Fruit fly (Drosophila melanogaster) whole organism, embryonic: Measurements from ENCODE around the gene Atf3.
A peak's percentile ranks its signal among the peaks of the same experiment; 100 is the strongest.

Experiments used
- Antp ChIP-seq: fragments of 200-800 bp; sonication (Bioruptor generic); optimal IDR thresholded peaks from 3 replicates; lab custom pipeline; 2016; ENCODE audit warnings: missing biosample characterization, missing genetic modification characterization
- Bdp1 ChIP-seq: fragments of 200-800 bp; sonication (Bioruptor generic); optimal IDR thresholded peaks from 3 replicates; lab custom pipeline; 2016; ENCODE audit warnings: missing biosample characterization, missing genetic modification characterization
- CG10462 ChIP-seq: fragments of 200-800 bp; sonication (Bioruptor generic); optimal IDR thresholded peaks from 2 replicates; lab custom pipeline; 2016; ENCODE audit warnings: missing biosample characterization, missing genetic modification characterization
- CG11085 ChIP-seq: fragments of 200-800 bp; sonication (Bioruptor generic); IDR thresholded peaks from 2 replicates; pipeline ENCODE4 v1.3.6; 2022; ENCODE audit warnings: missing biosample characterization, missing genetic modification characterization
- CG11560 ChIP-seq: fragments of 200-800 bp; sonication (Bioruptor generic); IDR thresholded peaks from 3 replicates; pipeline ENCODE4 v1.3.6; 2022; ENCODE audit warnings: missing biosample characterization, missing genetic modification characterization
- CG12104 ChIP-seq: fragments of 200-800 bp; sonication (Bioruptor generic); optimal IDR thresholded peaks from 3 replicates; lab custom pipeline; 2016; ENCODE audit warnings: missing biosample characterization, missing genetic modification characterization
- CG1233 ChIP-seq: fragments of 200-800 bp; sonication (Bioruptor generic); optimal IDR thresholded peaks from 4 replicates; lab custom pipeline; 2018; ENCODE audit warnings: missing biosample characterization, mild to moderate bottlenecking, missing genetic modification characterization
- CG13123 ChIP-seq: fragments of 200-800 bp; sonication (Bioruptor generic); optimal IDR thresholded peaks from 2 replicates; lab custom pipeline; 2016; ENCODE audit warnings: missing biosample characterization, missing genetic modification characterization
- CG14050 ChIP-seq: fragments of 200-800 bp; sonication (Bioruptor generic); IDR thresholded peaks from 3 replicates; pipeline ENCODE4 v1.3.6; 2022; ENCODE audit warnings: missing biosample characterization, missing genetic modification characterization
- CG15479 ChIP-seq: fragments of 200-800 bp; sonication (Bioruptor generic); optimal IDR thresholded peaks from 3 replicates; lab custom pipeline; 2019; ENCODE audit warnings: missing biosample characterization, mild to moderate bottlenecking, missing genetic modification characterization, moderate library complexity
- CG17385 ChIP-seq: fragments of 200-800 bp; sonication (Bioruptor generic); optimal IDR thresholded peaks from 3 replicates; lab custom pipeline; 2018; ENCODE audit warnings: missing biosample characterization, mild to moderate bottlenecking, missing genetic modification characterization
- CG1792 ChIP-seq: fragments of 200-800 bp; sonication (Bioruptor generic); optimal IDR thresholded peaks from 2 replicates; lab custom pipeline; 2016; ENCODE audit warnings: missing biosample characterization, missing genetic modification characterization
- CG18011 ChIP-seq: fragments of 200-800 bp; sonication (Bioruptor generic); optimal IDR thresholded peaks from 2 replicates; lab custom pipeline; 2017; ENCODE audit warnings: missing biosample characterization, missing genetic modification characterization, mild to moderate bottlenecking, moderate library complexity, missing genotype
- CG18619 ChIP-seq: fragments of 200-800 bp; sonication (Bioruptor generic); optimal IDR thresholded peaks from 3 replicates; lab custom pipeline; 2017; ENCODE audit warnings: missing biosample characterization, mild to moderate bottlenecking, missing genetic modification characterization
- CG2116 ChIP-seq: fragments of 200-800 bp; sonication (Bioruptor generic); optimal IDR thresholded peaks from 3 replicates; lab custom pipeline; 2018; ENCODE audit warnings: missing biosample characterization, mild to moderate bottlenecking, missing genetic modification characterization
- CG2889 ChIP-seq: fragments of 200-800 bp; sonication (Bioruptor generic); IDR thresholded peaks from 3 replicates; pipeline ENCODE4 v1.3.6; 2022; ENCODE audit warnings: missing biosample characterization, missing genetic modification characterization
- CG3995 ChIP-seq: fragments of 200-800 bp; sonication (Bioruptor generic); optimal IDR thresholded peaks from 3 replicates; lab custom pipeline; 2016; ENCODE audit warnings: missing biosample characterization, missing genetic modification characterization
- CG5180 ChIP-seq: fragments of 200-800 bp; sonication (Bioruptor generic); optimal IDR thresholded peaks from 3 replicates; lab custom pipeline; 2017; ENCODE audit warnings: missing biosample characterization, missing genetic modification characterization, mild to moderate bottlenecking, moderate library complexity, missing genetic modification reagents
- CG6272 ChIP-seq: fragments of 200-800 bp; sonication (Bioruptor generic); IDR thresholded peaks from 2 replicates; pipeline ENCODE4 v1.3.6; 2022; ENCODE audit warnings: missing biosample characterization, missing genetic modification characterization
- CG6683 ChIP-seq: fragments of 200-800 bp; sonication (Bioruptor generic); optimal IDR thresholded peaks from 2 replicates; lab custom pipeline; 2017; ENCODE audit warnings: missing biosample characterization, mild to moderate bottlenecking, missing genetic modification characterization, missing genetic modification reagents
- CG6854 ChIP-seq: fragments of 200-800 bp; sonication (Bioruptor generic); optimal IDR thresholded peaks from 3 replicates; lab custom pipeline; 2017; ENCODE audit warnings: missing biosample characterization, mild to moderate bottlenecking, missing genetic modification characterization
- CG7745 ChIP-seq: fragments of 200-800 bp; sonication (Bioruptor generic); optimal IDR thresholded peaks from 2 replicates; lab custom pipeline; 2018; ENCODE audit warnings: missing biosample characterization, mild to moderate bottlenecking, missing genetic modification characterization, moderate library complexity
- CG7839 ChIP-seq: fragments of 200-800 bp; sonication (Bioruptor generic); optimal IDR thresholded peaks from 3 replicates; lab custom pipeline; 2018; ENCODE audit warnings: missing biosample characterization, mild to moderate bottlenecking, missing genetic modification characterization, moderate library complexity
- Doc2 ChIP-seq: fragments of 200-800 bp; sonication (Bioruptor generic); IDR thresholded peaks from 2 replicates; pipeline ENCODE4 v1.3.6; 2022; ENCODE audit warnings: missing biosample characterization, missing genetic modification characterization
- Dp ChIP-seq: fragments of 200-800 bp; sonication (Bioruptor generic); optimal IDR thresholded peaks from 2 replicates; lab custom pipeline; 2018; ENCODE audit warnings: missing biosample characterization, mild to moderate bottlenecking, missing genetic modification characterization, moderate library complexity
- Drgx ChIP-seq: fragments of 200-800 bp; sonication (Bioruptor generic); IDR thresholded peaks from 2 replicates; pipeline ENCODE4 v1.3.6; 2022; ENCODE audit warnings: missing biosample characterization, missing genetic modification characterization
- E2f2 ChIP-seq: fragments of 200-800 bp; sonication (Bioruptor generic); IDR thresholded peaks from 2 replicates; pipeline ENCODE4 v1.3.6; 2022; ENCODE audit warnings: missing biosample characterization, missing genetic modification characterization
- Fer1 ChIP-seq: fragments of 200-800 bp; sonication (Bioruptor generic); optimal IDR thresholded peaks from 2 replicates; lab custom pipeline; 2017; ENCODE audit warnings: missing biosample characterization, mild to moderate bottlenecking, missing genetic modification characterization
- H2.0 ChIP-seq: fragments of 200-800 bp; sonication (Bioruptor generic); IDR thresholded peaks from 2 replicates; pipeline ENCODE4 v1.3.6; 2022; ENCODE audit warnings: missing biosample characterization, missing genetic modification characterization
- Lim3 ChIP-seq: fragments of 200-800 bp; sonication (Bioruptor generic); IDR thresholded peaks from 2 replicates; pipeline ENCODE4 v1.3.6; 2022; ENCODE audit warnings: missing biosample characterization, missing genetic modification characterization
- Ssrp ChIP-seq: fragments of 200-800 bp; sonication (Bioruptor generic); optimal IDR thresholded peaks from 2 replicates; lab custom pipeline; 2018; ENCODE audit warnings: missing biosample characterization, mild to moderate bottlenecking, missing genetic modification characterization, moderate library complexity
- Stat92E ChIP-seq, 3 experiments: fragments of >200 bp in 2 of 3; fragments of 200-800 bp in 1 of 3; sonication (Bioruptor generic) in 1 of 3; optimal IDR thresholded peaks; 2 replicates each; lab custom pipeline; 2017 to 2019; ENCODE audit warnings: missing biosample characterization in 3 of 3, missing genetic modification characterization in 3 of 3, mild to moderate bottlenecking in 1 of 3, moderate library complexity in 1 of 3
- Trl ChIP-seq, 3 experiments: fragments of >200 bp in 2 of 3; fragments of 200-800 bp in 1 of 3; sonication (Bioruptor generic) in 1 of 3; optimal IDR thresholded peaks; 2 replicates in 1 of 3; 3 replicates in 2 of 3; lab custom pipeline; 2016 to 2017; ENCODE audit warnings: missing biosample characterization in 1 of 3, missing genetic modification characterization in 1 of 3
- Xbp1 ChIP-seq: fragments of 200-800 bp; sonication (Bioruptor generic); optimal IDR thresholded peaks from 3 replicates; lab custom pipeline; 2016; ENCODE audit warnings: missing biosample characterization, mild to moderate bottlenecking, missing genetic modification characterization
- ara ChIP-seq: fragments of 200-800 bp; sonication (Bioruptor generic); IDR thresholded peaks from 2 replicates; pipeline ENCODE4 v1.3.6; 2022; ENCODE audit warnings: missing biosample characterization, missing genetic modification characterization
- ato ChIP-seq: fragments of 200-800 bp; sonication (Bioruptor generic); IDR thresholded peaks from 2 replicates; pipeline ENCODE4 v1.3.6; 2022; ENCODE audit warnings: missing biosample characterization, missing genetic modification characterization; ENCODE audit not compliant: partially characterized antibody
- chm ChIP-seq: fragments of 200-800 bp; sonication (Bioruptor generic); IDR thresholded peaks from 2 replicates; pipeline ENCODE4 v1.3.6; 2022; ENCODE audit warnings: missing biosample characterization, missing genetic modification characterization
- crc ChIP-seq: fragments of 200-800 bp; sonication (Bioruptor generic); optimal IDR thresholded peaks from 2 replicates; lab custom pipeline; 2016; ENCODE audit warnings: missing biosample characterization, missing genetic modification characterization
- dan ChIP-seq: fragments of 200-800 bp; sonication (Bioruptor generic); IDR thresholded peaks from 2 replicates; pipeline ENCODE4 v1.3.6; 2022; ENCODE audit warnings: missing biosample characterization, missing genetic modification characterization
- dm ChIP-seq: fragments of 200-800 bp; sonication (Bioruptor generic); optimal IDR thresholded peaks from 3 replicates; lab custom pipeline; 2016; ENCODE audit warnings: missing biosample characterization, missing genetic modification characterization
- fd102C ChIP-seq: fragments of 200-800 bp; sonication (Bioruptor generic); optimal IDR thresholded peaks from 2 replicates; lab custom pipeline; 2018; ENCODE audit warnings: missing biosample characterization, mild to moderate bottlenecking, missing genetic modification characterization, moderate library complexity
- fd3F ChIP-seq: fragments of 200-800 bp; sonication (Bioruptor generic); optimal IDR thresholded peaks from 2 replicates; lab custom pipeline; 2018; ENCODE audit warnings: missing biosample characterization, mild to moderate bottlenecking, missing genetic modification characterization, moderate library complexity
- grn ChIP-seq: fragments of 200-800 bp; sonication (Bioruptor generic); optimal IDR thresholded peaks from 3 replicates; lab custom pipeline; 2017; ENCODE audit warnings: missing biosample characterization, missing genetic modification characterization
- jumu ChIP-seq: fragments of 200-800 bp; sonication (Bioruptor generic); optimal IDR thresholded peaks from 3 replicates; lab custom pipeline; 2016; ENCODE audit warnings: missing biosample characterization, missing genetic modification characterization
- pan ChIP-seq, 4 experiments: fragments of >200 bp in 3 of 4; fragments of 200-800 bp in 1 of 4; sonication (Bioruptor generic) in 1 of 4; optimal IDR thresholded peaks in 3 of 4; IDR thresholded peaks in 1 of 4; 2 replicates each; pipeline versions ENCODE4 v1.3.6 to Lab custom; 2017 to 2022; ENCODE audit warnings: missing biosample characterization in 2 of 4, missing genetic modification characterization in 2 of 4, mixed read lengths in 1 of 4
- peb ChIP-seq: fragments of 200-800 bp; sonication (Bioruptor generic); IDR thresholded peaks from 2 replicates; pipeline ENCODE4 v1.3.6; 2022; ENCODE audit warnings: missing biosample characterization, missing genetic modification characterization
- pzg ChIP-seq: fragments of 200-800 bp; sonication (Bioruptor generic); optimal IDR thresholded peaks from 3 replicates; lab custom pipeline; 2018; ENCODE audit warnings: missing biosample characterization, mild to moderate bottlenecking, missing genetic modification characterization, moderate library complexity
- slbo ChIP-seq: fragments of 200-800 bp; sonication (Bioruptor generic); IDR thresholded peaks from 2 replicates; pipeline ENCODE4 v1.3.6; 2022; ENCODE audit warnings: missing biosample characterization, missing genetic modification characterization
- ssp ChIP-seq: fragments of 200-800 bp; sonication (Bioruptor generic); IDR thresholded peaks from 2 replicates; pipeline ENCODE4 v1.3.6; 2022; ENCODE audit warnings: missing biosample characterization, missing genetic modification characterization
- tll ChIP-seq, 2 experiments: fragments of 200-800 bp in 1 of 2; fragments of >200 bp in 1 of 2; sonication (Bioruptor generic) in 1 of 2; optimal IDR thresholded peaks; 2 replicates each; lab custom pipeline; 2017 to 2019; ENCODE audit warnings: missing biosample characterization in 2 of 2, missing genetic modification characterization in 2 of 2, mild to moderate bottlenecking in 1 of 2, moderate library complexity in 1 of 2

Gene Atf3

dm6 chrX:1272848-1273247 is 2.2 kb downstream of the Atf3 start (continued):
- peak; percentile 34 for TF ChIP-seq jumu
- TF ChIP-seq CG13123 (GFP tag; lab: Kevin White, UChicago) = peak; percentile 2
- TF ChIP-seq Ssrp (tag; lab: Kevin White, UChicago) = peak; percentile 53
- TF ChIP-seq fd3F (GFP tag; lab: Kevin White, UChicago) = peak; percentile 14
- peak; percentile 48 for TF ChIP-seq Xbp1 (GFP tag; lab: Kevin White, UChicago)
- TF ChIP-seq CG7839 (tag; lab: Kevin White, UChicago) = peak; percentile 69
- peak; percentile 45 for TF ChIP-seq Fer1
- no peak for TF ChIP-seq CG3995
- TF ChIP-seq CG10462 (GFP tag; lab: Kevin White, UChicago) = peak; percentile 8
- TF ChIP-seq pzg (GFP tag; lab: Kevin White, UChicago) = no peak
- TF ChIP-seq ara (GFP tag; lab: Robert Waterston, UW) = peak; percentile 35; the same call in 1 of the 2 replicates
- no peak for TF ChIP-seq ato (GFP tag; lab: Robert Waterston, UW)
- TF ChIP-seq CG18011 (GFP tag; lab: Kevin White, UChicago) = no peak
- TF ChIP-seq slbo (GFP tag; lab: Robert Waterston, UW) = peak; percentile 75
- no peak; the same call in 1 of the 2 replicates for TF ChIP-seq H2.0 (GFP tag; lab: Robert Waterston, UW)
- no peak for TF ChIP-seq Drgx (GFP tag; lab: Robert Waterston, UW)
- TF ChIP-seq CG6683 (GFP tag; lab: Kevin White, UChicago) = no peak
- peak; percentile 60 for TF ChIP-seq CG17385
- no peak for TF ChIP-seq CG12104
- TF ChIP-seq dm (GFP tag; lab: Kevin White, UChicago) = no peak
- no peak for TF ChIP-seq pan (optimal IDR thresholded peaks at IDR 0.05; lab: Kevin White, UChicago)
- peak in 1 of 2 experiments; percentile 59 for TF ChIP-seq pan (GFP tag; optimal IDR thresholded peaks at IDR 0.05 in 1 of 2, IDR thresholded peaks at IDR 0.05 in 1 of 2)
- TF ChIP-seq CG6272 (GFP tag; lab: Robert Waterston, UW) = peak; percentile 39; the same call in 1 of the 2 replicates
- TF ChIP-seq CG2116 (GFP tag; lab: Kevin White, UChicago) = no peak
- TF ChIP-seq peb = peak; percentile 42; the same call in 1 of the 2 replicates
- no peak for TF ChIP-seq CG18619 (GFP tag; lab: Kevin White, UChicago)
- TF ChIP-seq Dp (GFP tag; lab: Kevin White, UChicago) = no peak
- TF ChIP-seq dan (GFP tag; lab: Robert Waterston, UW) = no peak
- TF ChIP-seq CG11085 = no peak
- TF ChIP-seq Bdp1 (GFP tag; lab: Kevin White, UChicago) = no peak
- peak; percentile 27 for TF ChIP-seq CG1233 (GFP tag; lab: Kevin White, UChicago)
- no peak for TF ChIP-seq grn (GFP tag; lab: Kevin White, UChicago)
- peak; percentile 17; the same call in 1 of the 2 replicates for TF ChIP-seq E2f2 (GFP tag; lab: Robert Waterston, UW)
- no peak for TF ChIP-seq CG2889 (GFP tag; lab: Robert Waterston, UW)
- TF ChIP-seq Lim3 (GFP tag; lab: Robert Waterston, UW) = no peak
- TF ChIP-seq Trl (optimal IDR thresholded peaks at IDR 0.05; lab: Kevin White, UChicago) = no peak
- peak; percentile 37 for TF ChIP-seq Trl (GFP tag; optimal IDR thresholded peaks at IDR 0.05; lab: Kevin White, UChicago)
- no peak for TF ChIP-seq CG15479 (GFP tag; lab: Kevin White, UChicago)
- TF ChIP-seq CG5180 (GFP tag; lab: Kevin White, UChicago) = no peak
- TF ChIP-seq Antp (GFP tag; lab: Kevin White, UChicago) = peak; percentile 47
- no peak for TF ChIP-seq CG14050
- TF ChIP-seq tll (GFP tag; optimal IDR thresholded peaks at IDR 0.05; lab: Kevin White, UChicago) = no peak
- TF ChIP-seq CG11560 (tag; lab: Robert Waterston, UW) = 0 out of 3 replicates have a peak, but pooled peaks have one; percentile 57
- TF ChIP-seq CG7745 (tag; lab: Kevin White, UChicago) = no peak
- TF ChIP-seq CG6854 = no peak
- no peak for TF ChIP-seq fd102C (GFP tag; lab: Kevin White, UChicago)
- peak; percentile 21 for TF ChIP-seq CG1792
- TF ChIP-seq Stat92E (GFP tag; optimal IDR thresholded peaks at IDR 0.05; lab: Kevin White, UChicago) = no peak
- no peak for TF ChIP-seq ssp (GFP tag; lab: Robert Waterston, UW)
- no peak for TF ChIP-seq chm (GFP tag; lab: Robert Waterston, UW)
- peak; percentile 28 for TF ChIP-seq crc
- no peak for TF ChIP-seq Doc2 (GFP tag; lab: Robert Waterston, UW)
